Worm (Caenorhabditis elegans) whole organism, mixed stage, embryonic: Measurements from ENCODE around the gene C05D12.1.

Source experiments
- M03D4.4 ChIP-seq: sonication (generic microtip); optimal IDR thresholded peaks from 2 replicates; lab custom pipeline; 2017; ENCODE audit warnings: mild to moderate bottlenecking, missing genetic modification characterization, missing compliant biosample characterization
- bed-3 ChIP-seq: fragments of 200-800 bp; sonication (Bioruptor generic); optimal IDR thresholded peaks from 3 replicates; lab custom pipeline; 2018; ENCODE audit warnings: mild to moderate bottlenecking, missing genetic modification characterization, moderate library complexity, missing compliant biosample characterization
- blmp-1 ChIP-seq: fragments of 150-350 bp; optimal IDR thresholded peaks from 2 replicates; lab custom pipeline; 2014; ENCODE audit warnings: missing biosample characterization, missing genetic modification characterization
- ceh-39 ChIP-seq: fragments of 150-350 bp; optimal IDR thresholded peaks from 2 replicates; lab custom pipeline; 2014; ENCODE audit warnings: missing biosample characterization, missing genetic modification characterization
- ceh-43 ChIP-seq: fragments of 200-800 bp; sonication (Bioruptor generic); optimal IDR thresholded peaks from 2 replicates; lab custom pipeline; 2018; ENCODE audit warnings: mild to moderate bottlenecking, missing genetic modification characterization, moderate library complexity, missing compliant biosample characterization
- ceh-83 ChIP-seq: fragments of 200-800 bp; sonication (Bioruptor generic); optimal IDR thresholded peaks from 2 replicates; lab custom pipeline; 2018; ENCODE audit warnings: mild to moderate bottlenecking, missing genetic modification characterization, missing compliant biosample characterization
- cnd-1 ChIP-seq: fragments of 200-800 bp; sonication (Bioruptor generic); optimal IDR thresholded peaks from 2 replicates; lab custom pipeline; 2018; ENCODE audit warnings: mild to moderate bottlenecking, missing genetic modification characterization, missing compliant biosample characterization
- elt-1 ChIP-seq: sonication (generic microtip); optimal IDR thresholded peaks from 2 replicates; lab custom pipeline; 2017; ENCODE audit warnings: missing genetic modification characterization, mild to moderate bottlenecking, missing compliant biosample characterization, antibody characterized with exemption, moderate library complexity, borderline replicate concordance; ENCODE audit not compliant: insufficient read depth
- flh-1 ChIP-seq: fragments of 200-800 bp; sonication (Bioruptor generic); optimal IDR thresholded peaks from 2 replicates; lab custom pipeline; 2018; ENCODE audit warnings: mild to moderate bottlenecking, missing genetic modification characterization, moderate library complexity, missing compliant biosample characterization
- ham-2 ChIP-seq: fragments of 200-800 bp; sonication (Bioruptor generic); optimal IDR thresholded peaks from 2 replicates; lab custom pipeline; 2018; ENCODE audit warnings: mild to moderate bottlenecking, missing genetic modification characterization, missing compliant biosample characterization
- hlh-1 ChIP-seq: fragments of 150-350 bp; optimal IDR thresholded peaks from 2 replicates; lab custom pipeline; 2014; ENCODE audit warnings: missing biosample characterization, missing genetic modification reagents, missing genetic modification characterization
- lin-13 ChIP-seq: fragments of 150-350 bp; optimal IDR thresholded peaks from 2 replicates; lab custom pipeline; 2014; ENCODE audit warnings: missing biosample characterization, missing genetic modification characterization
- lin-32 ChIP-seq: fragments of 200-800 bp; sonication (Bioruptor generic); optimal IDR thresholded peaks from 2 replicates; lab custom pipeline; 2018; ENCODE audit warnings: mild to moderate bottlenecking, missing genetic modification characterization, missing compliant biosample characterization
- lsy-2 ChIP-seq: fragments of 150-350 bp; optimal IDR thresholded peaks from 2 replicates; lab custom pipeline; 2014; ENCODE audit warnings: missing biosample characterization, missing genetic modification characterization
- mab-5 ChIP-seq: fragments of 150-350 bp; optimal IDR thresholded peaks from 2 replicates; lab custom pipeline; 2014; ENCODE audit warnings: missing biosample characterization, missing genetic modification characterization
- mep-1 ChIP-seq: fragments of 150-350 bp; optimal IDR thresholded peaks from 2 replicates; lab custom pipeline; 2017; ENCODE audit warnings: missing biosample characterization, missing genetic modification reagents, missing genetic modification characterization, inconsistent platforms
- mls-2 ChIP-seq: sonication (generic microtip); optimal IDR thresholded peaks from 2 replicates; lab custom pipeline; 2016; ENCODE audit warnings: mild to moderate bottlenecking, missing genetic modification characterization, moderate library complexity, missing compliant biosample characterization
- nhr-12 ChIP-seq: fragments of 150-350 bp; optimal IDR thresholded peaks from 2 replicates; lab custom pipeline; 2014; ENCODE audit warnings: missing biosample characterization, missing genetic modification characterization
- nhr-2 ChIP-seq: fragments of 150-350 bp; optimal IDR thresholded peaks from 2 replicates; lab custom pipeline; 2014; ENCODE audit warnings: missing biosample characterization, missing genetic modification characterization
- nhr-237 ChIP-seq: fragments of 150-350 bp; optimal IDR thresholded peaks from 2 replicates; lab custom pipeline; 2014; ENCODE audit warnings: missing biosample characterization, missing genetic modification characterization
- nhr-28 ChIP-seq: fragments of 150-350 bp; optimal IDR thresholded peaks from 2 replicates; lab custom pipeline; 2014; ENCODE audit warnings: missing biosample characterization, missing genetic modification characterization
- nhr-76 ChIP-seq: sonication (generic microtip); optimal IDR thresholded peaks from 2 replicates; lab custom pipeline; 2017; ENCODE audit warnings: missing biosample characterization, missing genetic modification characterization
- pha-4 ChIP-seq: fragments of 150-350 bp; optimal IDR thresholded peaks from 2 replicates; lab custom pipeline; 2018; ENCODE audit warnings: missing biosample characterization, missing genetic modification reagents, missing genetic modification characterization
- sem-2 ChIP-seq: fragments of 200-800 bp; sonication (Bioruptor generic); optimal IDR thresholded peaks from 2 replicates; lab custom pipeline; 2018; ENCODE audit warnings: mild to moderate bottlenecking, missing genetic modification characterization, missing compliant biosample characterization
- snpc-4 ChIP-seq: fragments of 150-350 bp; optimal IDR thresholded peaks from 2 replicates; lab custom pipeline; 2014; ENCODE audit warnings: missing biosample characterization, missing genetic modification characterization
- sptf-1 ChIP-seq: sonication (generic microtip); optimal IDR thresholded peaks from 2 replicates; lab custom pipeline; 2017; ENCODE audit warnings: mild to moderate bottlenecking, missing genetic modification characterization, moderate library complexity, missing compliant biosample characterization
- tbx-8 ChIP-seq: fragments of 200-800 bp; sonication (Bioruptor generic); optimal IDR thresholded peaks from 2 replicates; lab custom pipeline; 2018; ENCODE audit warnings: mild to moderate bottlenecking, missing genetic modification characterization, moderate library complexity, missing compliant biosample characterization
- unc-120 ChIP-seq: sonication (generic microtip); optimal IDR thresholded peaks from 2 replicates; lab custom pipeline; 2017; ENCODE audit warnings: missing genetic modification characterization, missing compliant biosample characterization; ENCODE audit not compliant: poor library complexity, severe bottlenecking
- unc-39 ChIP-seq: fragments of 150-350 bp; optimal IDR thresholded peaks from 2 replicates; lab custom pipeline; 2014; ENCODE audit warnings: missing biosample characterization, missing genetic modification characterization
- unc-62 ChIP-seq: fragments of 150-350 bp; optimal IDR thresholded peaks from 2 replicates; lab custom pipeline; 2014; ENCODE audit warnings: missing biosample characterization, missing genetic modification reagents, missing genetic modification characterization
- zip-8 ChIP-seq: fragments of 150-350 bp; optimal IDR thresholded peaks from 2 replicates; lab custom pipeline; 2014; ENCODE audit warnings: missing biosample characterization, missing genetic modification characterization

The C05D12.1 gene

ce11 chrII:11390865-11391264 lies 24.7 kb downstream of the C05D12.1 start, which contains the start of gene shn-1:
Gene shn-1 (minus strand): TSS chrII:11390965.
- TF ChIP-seq mab-5 (tag; lab: Kevin White, UChicago) (no peak), nhr-28 (no peak), sem-2 (GFP tag; lab: Kevin White, UChicago) (no peak), lin-32 (GFP tag; lab: Kevin White, UChicago) (no peak), M03D4.4 (tag; lab: Kevin White, UChicago) (no peak)

ce11 chrII:11386950-11387349 lies 28.6 kb downstream of the C05D12.1 start:
- no peak for TF ChIP-seq bed-3 (GFP tag; lab: Kevin White, UChicago)
- TF ChIP-seq elt-1 = no peak
- TF ChIP-seq nhr-237 (tag; lab: Kevin White, UChicago) = no peak
- TF ChIP-seq unc-120 (tag; lab: Kevin White, UChicago) = no peak
- TF ChIP-seq mab-5 (tag; lab: Kevin White, UChicago) = no peak
- TF ChIP-seq lin-13 = no peak
- no peak for TF ChIP-seq tbx-8 (GFP tag; lab: Kevin White, UChicago)
- TF ChIP-seq lsy-2 (tag; lab: Kevin White, UChicago) = no peak
- TF ChIP-seq snpc-4 (tag; lab: Kevin White, UChicago) = no peak
- TF ChIP-seq blmp-1 (tag; lab: Kevin White, UChicago) = no peak

- TF ChIP-seq nhr-28 (no peak), nhr-12 (tag; lab: Kevin White, UChicago) (no peak), snpc-4 (tag; lab: Kevin White, UChicago) (no peak), M03D4.4 (tag; lab: Kevin White, UChicago) (no peak), unc-62 (no peak), nhr-76 (tag; lab: Kevin White, UChicago) (no peak), cnd-1 (tag; lab: Kevin White, UChicago) (no peak), sptf-1 (tag; lab: Kevin White, UChicago) (no peak), unc-39 (tag; lab: Kevin White, UChicago) (no peak)
These were observed 31.5 kb downstream of the C05D12.1 start for ce11 chrII:11384099-11384498.

DNA sequence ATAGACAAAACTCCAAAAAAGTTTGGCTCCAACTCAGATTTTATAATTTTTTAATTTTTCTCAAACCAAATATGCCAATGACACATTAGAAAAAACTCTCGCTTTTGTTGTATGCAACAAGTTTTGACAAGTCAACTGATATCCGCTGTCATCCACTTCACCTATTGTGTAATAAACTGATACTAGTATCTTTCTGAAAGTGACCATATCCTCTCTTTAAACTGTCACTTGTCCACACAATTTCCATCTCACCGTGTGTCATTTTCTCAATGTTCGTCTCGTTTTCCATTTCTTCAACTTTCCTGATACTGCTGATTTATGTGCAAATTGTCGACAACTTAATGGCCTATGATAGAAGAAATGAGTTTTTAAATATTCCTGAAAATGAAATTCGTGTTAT lies 32.5 kb downstream of the C05D12.1 start, which contains the start of the genes C33B4.5 and C33B4.4:
C33B4.5 (plus strand) TSS at position 270 of the 400 bp plus-strand sequence.
C33B4.4 (minus strand) TSS at position 385 of the 400 bp plus-strand sequence.
- TF ChIP-seq mls-2 (tag; lab: Kevin White, UChicago) (no peak), pha-4 (tag; lab: Kevin White, UChicago) (no peak), snpc-4 (tag; lab: Kevin White, UChicago) (no peak), lin-32 (GFP tag; lab: Kevin White, UChicago) (no peak), nhr-12 (tag; lab: Kevin White, UChicago) (no peak), unc-120 (tag; lab: Kevin White, UChicago) (no peak), mab-5 (tag; lab: Kevin White, UChicago) (no peak), M03D4.4 (tag; lab: Kevin White, UChicago) (no peak), nhr-237 (tag; lab: Kevin White, UChicago) (no peak), nhr-76 (tag; lab: Kevin White, UChicago) (no peak), lin-13 (no peak), ceh-43 (GFP tag; lab: Kevin White, UChicago) (no peak), nhr-2 (tag; lab: Kevin White, UChicago) (no peak), mep-1 (no peak), cnd-1 (tag; lab: Kevin White, UChicago) (no peak), ceh-83 (GFP tag; lab: Kevin White, UChicago) (no peak), ceh-39 (tag; lab: Kevin White, UChicago) (no peak), hlh-1 (tag; lab: Kevin White, UChicago) (no peak)

ce11 chrII:11377700-11378099 lies 37.9 kb downstream of the C05D12.1 start:
- TF ChIP-seq mep-1 = no peak
- TF ChIP-seq nhr-12 (tag; lab: Kevin White, UChicago) = no peak
- no peak for TF ChIP-seq ham-2
- no peak for TF ChIP-seq nhr-76 (tag; lab: Kevin White, UChicago)
- TF ChIP-seq bed-3 (GFP tag; lab: Kevin White, UChicago) = no peak
- no peak for TF ChIP-seq flh-1 (GFP tag; lab: Kevin White, UChicago)
- no peak for TF ChIP-seq tbx-8 (GFP tag; lab: Kevin White, UChicago)
- no peak for TF ChIP-seq unc-120 (tag; lab: Kevin White, UChicago)
- no peak for TF ChIP-seq M03D4.4 (tag; lab: Kevin White, UChicago)
- no peak for TF ChIP-seq zip-8 (tag; lab: Kevin White, UChicago)
- no peak for TF ChIP-seq sem-2 (GFP tag; lab: Kevin White, UChicago)
